Fruit fly (Drosophila melanogaster) Kc167 (cell line): ENCODE measurements around the gene RpL35.

Experiments
- Sin3A ChIP-seq: fragments of >200 bp; optimal IDR thresholded peaks from 2 replicates; lab custom pipeline; 2018; ENCODE audit warnings: missing external identifiers
- h ChIP-seq: fragments of >200 bp; optimal IDR thresholded peaks from 3 replicates; lab custom pipeline; 2018; ENCODE audit warnings: missing external identifiers
- insv ChIP-seq: fragments of >200 bp; optimal IDR thresholded peaks from 3 replicates; lab custom pipeline; 2018; ENCODE audit warnings: missing external identifiers

DNA sequence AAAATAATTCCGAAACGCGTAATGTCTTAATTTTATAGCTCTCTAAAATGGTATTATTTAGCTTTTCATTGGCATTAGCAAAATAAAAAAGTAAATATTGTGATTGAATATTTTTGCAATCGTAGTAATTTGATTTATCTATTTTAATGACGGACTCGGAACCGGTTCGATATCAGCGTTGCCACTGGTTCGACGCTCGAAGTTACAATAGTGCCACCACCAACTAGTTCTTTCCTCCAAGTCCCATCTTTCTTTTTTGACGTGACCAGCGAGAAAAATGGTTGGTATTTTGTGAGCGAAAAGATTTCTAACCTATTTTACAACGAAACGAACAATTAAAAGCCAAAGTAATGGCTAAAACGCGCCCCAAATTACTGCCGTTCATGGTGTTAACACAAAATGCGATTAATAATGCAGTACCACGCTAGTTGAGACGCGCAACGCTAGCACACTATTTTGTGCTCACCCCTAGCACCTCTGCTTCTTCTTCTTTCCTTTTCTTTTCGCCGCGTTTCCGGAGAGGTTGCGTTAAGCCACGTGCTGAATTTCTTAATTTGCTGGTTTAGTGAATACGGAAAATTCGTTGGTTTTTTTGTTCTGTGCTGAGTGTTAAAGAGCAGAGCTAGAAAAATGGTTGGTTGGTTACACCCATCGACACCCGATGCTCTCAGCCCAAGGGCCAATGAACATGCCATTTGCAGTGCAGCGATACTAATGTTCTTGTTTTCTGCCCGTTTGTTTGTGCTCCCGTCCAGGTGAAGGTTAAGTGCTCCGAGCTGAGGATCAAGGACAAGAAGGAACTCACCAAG is at the start of gene RpL35:
- no peak for TF ChIP-seq Sin3A (lab: Kevin White, UChicago)
- TF ChIP-seq h, result no peak
- no peak for TF ChIP-seq insv
